Worm (Caenorhabditis elegans) whole organism, late embryonic: ENCODE measurements around the gene F47C12.6.

Source experiments
- C08G9.2 ChIP-seq: sonication (generic microtip); optimal IDR thresholded peaks from 2 replicates; lab custom pipeline; 2016; ENCODE audit warnings: mild to moderate bottlenecking, missing genetic modification characterization, moderate library complexity, missing compliant biosample characterization
- C38D4.7 ChIP-seq: fragments of 200-800 bp; sonication (Bioruptor generic); optimal IDR thresholded peaks from 2 replicates; lab custom pipeline; 2018; ENCODE audit warnings: mild to moderate bottlenecking, missing genetic modification characterization, moderate library complexity, missing compliant biosample characterization
- F13H6.1 ChIP-seq: sonication (generic microtip); optimal IDR thresholded peaks from 2 replicates; lab custom pipeline; 2016; ENCODE audit warnings: missing genetic modification characterization, missing compliant biosample characterization
- K09A11.1 ChIP-seq: sonication (generic microtip); optimal IDR thresholded peaks from 2 replicates; lab custom pipeline; 2017; ENCODE audit warnings: antibody characterized with exemption, mild to moderate bottlenecking, missing genetic modification characterization, missing compliant biosample characterization; ENCODE audit not compliant: insufficient read depth
- T23F11.4 ChIP-seq: fragments of 200-800 bp; sonication (Bioruptor generic); optimal IDR thresholded peaks from 2 replicates; lab custom pipeline; 2018; ENCODE audit warnings: mild to moderate bottlenecking, missing genetic modification characterization, missing compliant biosample characterization
- Y22D7AL.16 ChIP-seq: sonication (generic microtip); optimal IDR thresholded peaks from 2 replicates; lab custom pipeline; 2016; ENCODE audit warnings: missing genetic modification characterization, missing compliant biosample characterization
- ahr-1 ChIP-seq: sonication (generic microtip); optimal IDR thresholded peaks from 2 replicates; lab custom pipeline; 2016; ENCODE audit warnings: missing genetic modification characterization, missing compliant biosample characterization
- ama-1 ChIP-seq: fragments of 150-350 bp; optimal IDR thresholded peaks from 2 replicates; lab custom pipeline; 2014
- ceh-18 ChIP-seq: sonication (generic microtip); optimal IDR thresholded peaks from 2 replicates; lab custom pipeline; 2016; ENCODE audit warnings: missing genetic modification characterization, missing compliant biosample characterization
- ceh-19 ChIP-seq: fragments of 200-800 bp; sonication (Bioruptor generic); optimal IDR thresholded peaks from 2 replicates; lab custom pipeline; 2018; ENCODE audit warnings: mild to moderate bottlenecking, missing genetic modification characterization, missing compliant biosample characterization
- ceh-31 ChIP-seq: sonication (generic microtip); optimal IDR thresholded peaks from 2 replicates; lab custom pipeline; 2016; ENCODE audit warnings: missing genetic modification characterization, missing compliant biosample characterization
- ceh-34 ChIP-seq: sonication (generic microtip); optimal IDR thresholded peaks from 2 replicates; lab custom pipeline; 2016; ENCODE audit warnings: mild to moderate bottlenecking, missing genetic modification characterization, missing compliant biosample characterization
- ceh-45 ChIP-seq: fragments of 200-800 bp; sonication (Bioruptor generic); IDR thresholded peaks from 2 replicates; pipeline ENCODE4 v1.3.6; 2022; ENCODE audit warnings: missing genetic modification reagents, missing genetic modification characterization, missing compliant biosample characterization
- ceh-6 ChIP-seq: fragments of 200-800 bp; sonication (Bioruptor generic); optimal IDR thresholded peaks from 2 replicates; lab custom pipeline; 2018; ENCODE audit warnings: mild to moderate bottlenecking, missing genetic modification characterization, missing compliant biosample characterization
- ceh-9 ChIP-seq: sonication (generic microtip); optimal IDR thresholded peaks from 2 replicates; lab custom pipeline; 2016; ENCODE audit warnings: mild to moderate bottlenecking, missing genetic modification characterization, inconsistent platforms, missing compliant biosample characterization
- dmd-4 ChIP-seq: sonication (generic microtip); optimal IDR thresholded peaks from 2 replicates; lab custom pipeline; 2016; ENCODE audit warnings: borderline replicate concordance, missing genetic modification characterization, missing compliant biosample characterization
- elt-2 ChIP-seq: sonication (generic microtip); optimal IDR thresholded peaks from 2 replicates; lab custom pipeline; 2016; ENCODE audit warnings: missing genetic modification reagents, missing genetic modification characterization, missing compliant biosample characterization
- ets-4 ChIP-seq: sonication (generic microtip); optimal IDR thresholded peaks from 2 replicates; lab custom pipeline; 2016; ENCODE audit warnings: missing genetic modification characterization, missing compliant biosample characterization
- eyg-1 ChIP-seq: sonication (generic microtip); optimal IDR thresholded peaks from 2 replicates; lab custom pipeline; 2016; ENCODE audit warnings: missing genotype, missing genetic modification characterization, missing compliant biosample characterization
- fax-1 ChIP-seq: sonication (generic microtip); optimal IDR thresholded peaks from 2 replicates; lab custom pipeline; 2016; ENCODE audit warnings: missing genotype, missing genetic modification characterization, missing compliant biosample characterization
- fkh-10 ChIP-seq: fragments of 150-350 bp; optimal IDR thresholded peaks from 2 replicates; lab custom pipeline; 2014; ENCODE audit warnings: missing biosample characterization, missing genetic modification reagents, missing genetic modification characterization
- hlh-13 ChIP-seq: fragments of 200-800 bp; sonication (Bioruptor generic); optimal IDR thresholded peaks from 2 replicates; lab custom pipeline; 2018; ENCODE audit warnings: mild to moderate bottlenecking, missing genetic modification characterization, missing compliant biosample characterization
- hlh-6 ChIP-seq: sonication (generic microtip); optimal IDR thresholded peaks from 2 replicates; lab custom pipeline; 2016; ENCODE audit warnings: missing genotype, missing genetic modification characterization, missing compliant biosample characterization
- lim-6 ChIP-seq: sonication (generic microtip); optimal IDR thresholded peaks from 2 replicates; lab custom pipeline; 2016; ENCODE audit warnings: missing genetic modification characterization, missing compliant biosample characterization
- mec-3 ChIP-seq: sonication (generic microtip); optimal IDR thresholded peaks from 2 replicates; lab custom pipeline; 2016; ENCODE audit warnings: borderline replicate concordance, missing genetic modification characterization, missing compliant biosample characterization
- nfya-1 ChIP-seq: sonication (generic microtip); optimal IDR thresholded peaks from 2 replicates; lab custom pipeline; 2017; ENCODE audit warnings: missing genetic modification characterization, mild to moderate bottlenecking, missing compliant biosample characterization, antibody characterized with exemption, moderate library complexity
- nhr-232 ChIP-seq: sonication (generic microtip); optimal IDR thresholded peaks from 2 replicates; lab custom pipeline; 2016; ENCODE audit warnings: missing genetic modification characterization, missing compliant biosample characterization
- npax-4 ChIP-seq: sonication (generic microtip); optimal IDR thresholded peaks from 2 replicates; lab custom pipeline; 2016; ENCODE audit warnings: missing genetic modification characterization, missing compliant biosample characterization
- pax-1 ChIP-seq: fragments of 150-350 bp; optimal IDR thresholded peaks from 2 replicates; lab custom pipeline; 2014; ENCODE audit warnings: missing biosample characterization, missing genetic modification characterization
- pha-2 ChIP-seq: sonication (generic microtip); optimal IDR thresholded peaks from 2 replicates; lab custom pipeline; 2017; ENCODE audit warnings: mild to moderate bottlenecking, missing genetic modification characterization, missing compliant biosample characterization
- pha-4 ChIP-seq: fragments of 150-350 bp; optimal IDR thresholded peaks from 2 replicates; lab custom pipeline; 2018; ENCODE audit warnings: missing biosample characterization, missing genetic modification reagents, missing genetic modification characterization
- pros-1 ChIP-seq: fragments of 150-350 bp; optimal IDR thresholded peaks from 2 replicates; lab custom pipeline; 2014; ENCODE audit warnings: missing biosample characterization, missing genetic modification reagents, missing genetic modification characterization
- rnt-1 ChIP-seq: sonication (generic microtip); optimal IDR thresholded peaks from 2 replicates; lab custom pipeline; 2016; ENCODE audit warnings: missing genetic modification characterization, missing compliant biosample characterization
- sox-2 ChIP-seq: fragments of 200-800 bp; sonication (Bioruptor generic); IDR thresholded peaks from 2 replicates; pipeline ENCODE4 v1.3.6; 2022; ENCODE audit warnings: missing genetic modification reagents, missing genetic modification characterization, missing compliant biosample characterization
- sox-4 ChIP-seq: sonication (generic microtip); optimal IDR thresholded peaks from 2 replicates; lab custom pipeline; 2017; ENCODE audit warnings: mild to moderate bottlenecking, missing genetic modification characterization, inconsistent platforms, missing compliant biosample characterization
- syd-9 ChIP-seq: sonication (generic microtip); optimal IDR thresholded peaks from 2 replicates; lab custom pipeline; 2016; ENCODE audit warnings: mild to moderate bottlenecking, missing genetic modification characterization, moderate library complexity, missing compliant biosample characterization
- tbx-2 ChIP-seq: sonication (generic microtip); optimal IDR thresholded peaks from 2 replicates; lab custom pipeline; 2016; ENCODE audit warnings: missing genetic modification characterization, missing compliant biosample characterization
- tbx-7 ChIP-seq: sonication (generic microtip); optimal IDR thresholded peaks from 2 replicates; lab custom pipeline; 2016; ENCODE audit warnings: missing genotype, missing genetic modification characterization, missing compliant biosample characterization
- ttx-3 ChIP-seq: sonication (generic microtip); optimal IDR thresholded peaks from 2 replicates; lab custom pipeline; 2016; ENCODE audit warnings: missing genetic modification reagents, missing genetic modification characterization, missing compliant biosample characterization
- unc-3 ChIP-seq, 2 experiments: fragments of 200-800 bp in 1 of 2; sonication (Bioruptor generic) in 1 of 2; sonication (generic microtip) in 1 of 2; conservative IDR thresholded peaks in 1 of 2; optimal IDR thresholded peaks in 1 of 2; 2 replicates each; pipeline versions ENCODE4 v1.3.6 to Lab custom; 2016 to 2022; ENCODE audit warnings: missing compliant biosample characterization in 2 of 2, missing genetic modification characterization in 2 of 2, missing genetic modification reagents in 1 of 2
- unc-42 ChIP-seq: sonication (generic microtip); optimal IDR thresholded peaks from 2 replicates; lab custom pipeline; 2016; ENCODE audit warnings: missing genotype, missing genetic modification characterization, missing compliant biosample characterization
- unc-55 ChIP-seq: sonication (generic microtip); optimal IDR thresholded peaks from 2 replicates; lab custom pipeline; 2017; ENCODE audit warnings: missing biosample characterization, missing genetic modification reagents, missing genetic modification characterization
- unc-86 ChIP-seq: sonication (generic microtip); optimal IDR thresholded peaks from 2 replicates; lab custom pipeline; 2016; ENCODE audit warnings: missing genetic modification characterization, missing compliant biosample characterization
- ztf-16 ChIP-seq: sonication (generic microtip); optimal IDR thresholded peaks from 2 replicates; lab custom pipeline; 2017; ENCODE audit warnings: missing genetic modification characterization, missing compliant biosample characterization

The F47C12.6 gene

DNA sequence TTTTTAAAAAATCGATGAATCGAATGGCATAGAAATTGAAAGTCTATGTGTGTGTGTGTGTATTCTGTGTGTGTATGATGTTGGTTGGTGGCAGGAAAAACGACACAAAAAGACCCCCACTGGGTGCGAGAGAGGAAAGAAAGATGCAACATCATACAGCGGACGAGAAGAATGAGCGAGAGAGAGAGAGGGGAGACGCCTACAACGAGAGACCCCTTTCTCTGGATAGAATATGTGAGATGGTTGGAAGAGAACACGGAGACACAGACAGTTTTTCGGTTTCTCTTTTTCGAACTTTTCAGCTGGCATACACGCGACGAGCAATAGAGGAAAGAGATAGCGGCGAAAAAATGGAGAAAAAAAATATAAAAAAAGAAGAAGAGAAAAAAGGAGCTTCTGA lies 26.6 kb upstream of the F47C12.6 start (continued):
- TF ChIP-seq mec-3 (tag; lab: Kevin White, UChicago) (no peak), tbx-2 (tag; lab: Kevin White, UChicago) (peak; percentile 52), F13H6.1 (peak; percentile 51), pha-4 (tag; lab: Kevin White, UChicago) (no peak), ceh-19 (GFP tag; lab: Kevin White, UChicago) (no peak), ttx-3 (no peak), K09A11.1 (tag; lab: Kevin White, UChicago) (no peak), syd-9 (no peak), C08G9.2 (tag; lab: Kevin White, UChicago) (no peak), ets-4 (no peak), Y22D7AL.16 (no peak), T23F11.4 (GFP tag; lab: Kevin White, UChicago) (no peak), lim-6 (no peak), nhr-232 (tag; lab: Kevin White, UChicago) (peak; percentile 8), ceh-34 (tag; lab: Kevin White, UChicago) (peak; percentile 68), pros-1 (no peak), ceh-6 (GFP tag; lab: Kevin White, UChicago) (no peak), ceh-18 (tag; lab: Kevin White, UChicago) (peak; percentile 86), nfya-1 (peak; percentile 87), elt-2 (tag; lab: Kevin White, UChicago) (peak; percentile 11), unc-86 (tag; lab: Kevin White, UChicago) (no peak), hlh-13 (no peak), C38D4.7 (no peak), sox-2 (GFP tag; lab: Robert Waterston, UW) (no peak), unc-3 (GFP tag; conservative IDR thresholded peaks at IDR 0.05; lab: Robert Waterston, UW) (no peak), unc-3 (tag; optimal IDR thresholded peaks at IDR 0.05; lab: Kevin White, UChicago) (no peak), unc-42 (tag; lab: Kevin White, UChicago) (no peak), eyg-1 (tag; lab: Kevin White, UChicago) (no peak), ahr-1 (no peak), fkh-10 (GFP tag; lab: Kevin White, UChicago) (no peak), pax-1 (tag; lab: Kevin White, UChicago) (no peak), ceh-45 (GFP tag; lab: Robert Waterston, UW) (no peak), dmd-4 (tag; lab: Kevin White, UChicago) (no peak), fax-1 (tag; lab: Kevin White, UChicago) (no peak), pha-2 (tag; lab: Kevin White, UChicago) (no peak), sox-4 (tag; lab: Kevin White, UChicago) (no peak), ceh-9 (no peak), ztf-16 (tag; lab: Kevin White, UChicago) (no peak), ceh-31 (tag; lab: Kevin White, UChicago) (peak; percentile 81), unc-55 (GFP tag; lab: Kevin White, UChicago) (peak; percentile 47), npax-4 (tag; lab: Kevin White, UChicago) (no peak), hlh-6 (no peak)
- TF ChIP-seq, all 69 proteins: peak for 14

DNA sequence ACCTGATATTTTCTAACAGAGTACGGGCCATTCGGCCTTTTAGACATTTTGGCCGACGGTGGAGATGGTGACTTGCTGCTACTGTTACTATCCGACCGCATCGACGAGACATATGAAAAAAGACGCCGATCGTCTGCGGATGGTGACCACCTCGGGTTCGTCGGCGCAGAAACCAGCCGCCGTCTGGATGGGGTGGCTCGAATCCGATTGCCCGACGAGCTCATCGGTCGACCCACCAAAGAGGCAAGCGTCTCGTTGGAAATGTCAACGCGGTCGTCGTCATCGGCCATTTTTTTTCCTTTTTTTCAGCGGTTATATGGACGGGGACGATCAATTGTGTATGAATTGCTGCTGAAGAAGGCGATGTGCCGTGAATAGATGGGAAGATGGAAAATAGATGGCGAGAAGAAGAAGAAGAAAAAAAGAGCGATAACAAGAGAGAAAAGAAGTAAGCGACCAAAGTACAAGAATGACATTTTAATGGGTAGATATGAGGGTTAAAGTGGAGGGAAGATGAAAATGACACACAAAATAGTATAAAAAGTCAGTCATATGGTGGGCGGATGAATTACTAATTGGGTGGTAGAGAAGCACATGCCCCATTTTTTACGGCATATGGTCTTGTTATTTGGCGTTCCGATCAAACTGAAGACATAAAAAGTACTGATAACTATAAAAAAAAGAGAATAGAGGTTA lies 25.6 kb upstream of the F47C12.6 start:
- TF ChIP-seq C38D4.7 = no peak
- TF ChIP-seq ahr-1 = no peak
- TF ChIP-seq tbx-7 (tag; lab: Kevin White, UChicago) = no peak
- no peak for TF ChIP-seq fax-1 (tag; lab: Kevin White, UChicago)
- no peak for TF ChIP-seq ama-1 (lab: Kevin White, UChicago)
- no peak for TF ChIP-seq ceh-34 (tag; lab: Kevin White, UChicago)
- TF ChIP-seq unc-3 (GFP tag; conservative IDR thresholded peaks at IDR 0.05; lab: Robert Waterston, UW) = no peak
- TF ChIP-seq unc-3 (tag; optimal IDR thresholded peaks at IDR 0.05; lab: Kevin White, UChicago) = no peak
- no peak for TF ChIP-seq pha-2 (tag; lab: Kevin White, UChicago)
- no peak for TF ChIP-seq npax-4 (tag; lab: Kevin White, UChicago)
- no peak for TF ChIP-seq tbx-2 (tag; lab: Kevin White, UChicago)
- TF ChIP-seq rnt-1 (tag; lab: Kevin White, UChicago) = no peak
- no peak for TF ChIP-seq nfya-1
- TF ChIP-seq ztf-16 (tag; lab: Kevin White, UChicago) = no peak
- no peak for TF ChIP-seq K09A11.1 (tag; lab: Kevin White, UChicago)
